Fruit fly (Drosophila melanogaster) whole organism, embryonic: Measurements from ENCODE around the gene CG31287.

Experiments
- CG10147 ChIP-seq: fragments of 200-800 bp; sonication (Bioruptor generic); optimal IDR thresholded peaks from 2 replicates; lab custom pipeline; 2019; ENCODE audit warnings: missing biosample characterization, mild to moderate bottlenecking, missing genetic modification characterization, moderate library complexity
- CG10267 ChIP-seq: fragments of 200-800 bp; sonication (Bioruptor generic); optimal IDR thresholded peaks from 2 replicates; lab custom pipeline; 2018; ENCODE audit warnings: missing biosample characterization, mild to moderate bottlenecking, missing genetic modification characterization, moderate library complexity
- CG11560 ChIP-seq: fragments of 200-800 bp; sonication (Bioruptor generic); IDR thresholded peaks from 3 replicates; pipeline ENCODE4 v1.3.6; 2022; ENCODE audit warnings: missing biosample characterization, missing genetic modification characterization
- CG12071 ChIP-seq: fragments of 200-800 bp; sonication (Bioruptor generic); optimal IDR thresholded peaks from 3 replicates; lab custom pipeline; 2018; ENCODE audit warnings: missing biosample characterization, mild to moderate bottlenecking, missing genetic modification characterization
- CG13894 ChIP-seq: fragments of 200-800 bp; sonication (Bioruptor generic); optimal IDR thresholded peaks from 3 replicates; lab custom pipeline; 2018; ENCODE audit warnings: missing biosample characterization, mild to moderate bottlenecking, missing genetic modification characterization, moderate library complexity
- CG14441 ChIP-seq: fragments of 200-800 bp; sonication (Bioruptor generic); IDR thresholded peaks from 2 replicates; pipeline ENCODE4 v1.3.6; 2022; ENCODE audit warnings: missing biosample characterization, missing genetic modification characterization
- CG15073 ChIP-seq: fragments of 200-800 bp; sonication (Bioruptor generic); optimal IDR thresholded peaks from 2 replicates; lab custom pipeline; 2016; ENCODE audit warnings: missing biosample characterization, missing genetic modification characterization
- CG15514 ChIP-seq: fragments of 200-800 bp; sonication (Bioruptor generic); optimal IDR thresholded peaks from 3 replicates; lab custom pipeline; 2017; ENCODE audit warnings: missing biosample characterization, missing genetic modification characterization, mild to moderate bottlenecking, moderate library complexity, missing genetic modification reagents
- CG17829 ChIP-seq: fragments of 200-800 bp; optimal IDR thresholded peaks from 2 replicates; lab custom pipeline; 2019; ENCODE audit warnings: missing biosample characterization, mild to moderate bottlenecking, missing genetic modification characterization, moderate library complexity
- CG1832 ChIP-seq: fragments of 200-800 bp; sonication (Bioruptor generic); optimal IDR thresholded peaks from 2 replicates; lab custom pipeline; 2017; ENCODE audit warnings: missing biosample characterization, mild to moderate bottlenecking, missing genetic modification characterization, inconsistent platforms
- CG18599 ChIP-seq: fragments of 200-800 bp; sonication (Bioruptor generic); optimal IDR thresholded peaks from 3 replicates; lab custom pipeline; 2017; ENCODE audit warnings: missing biosample characterization, missing genetic modification characterization, mild to moderate bottlenecking, moderate library complexity, missing genetic modification reagents
- CG30020 ChIP-seq: fragments of 200-800 bp; optimal IDR thresholded peaks from 2 replicates; lab custom pipeline; 2019; ENCODE audit warnings: missing biosample characterization, mild to moderate bottlenecking, missing genetic modification characterization, moderate library complexity
- CG31365 ChIP-seq: fragments of 200-800 bp; sonication (Bioruptor generic); optimal IDR thresholded peaks from 2 replicates; lab custom pipeline; 2018; ENCODE audit warnings: missing biosample characterization, mild to moderate bottlenecking, missing genetic modification characterization
- CG31441 ChIP-seq: fragments of 200-800 bp; sonication (Bioruptor generic); IDR thresholded peaks from 2 replicates; pipeline ENCODE4 v1.3.6; 2022; ENCODE audit warnings: missing biosample characterization, missing genetic modification characterization
- CG4360 ChIP-seq: fragments of 200-800 bp; sonication (Bioruptor generic); IDR thresholded peaks from 2 replicates; pipeline ENCODE4 v1.3.6; 2022; ENCODE audit warnings: missing biosample characterization, missing genetic modification characterization
- CG5953 ChIP-seq: fragments of 200-800 bp; sonication (Bioruptor generic); IDR thresholded peaks from 2 replicates; pipeline ENCODE4 v1.3.6; 2022; ENCODE audit warnings: missing biosample characterization, missing genetic modification characterization
- CG6175 ChIP-seq: fragments of 200-800 bp; sonication (Bioruptor generic); IDR thresholded peaks from 3 replicates; pipeline ENCODE4 v1.3.6; 2022; ENCODE audit warnings: missing biosample characterization, missing genetic modification characterization
- CG6791 ChIP-seq: fragments of 200-800 bp; sonication (Bioruptor generic); IDR thresholded peaks from 3 replicates; pipeline ENCODE4 v1.3.6; 2022; ENCODE audit warnings: missing biosample characterization, missing genetic modification characterization; ENCODE audit not compliant: partially characterized antibody
- CG8388 ChIP-seq: fragments of 200-800 bp; sonication (Bioruptor generic); optimal IDR thresholded peaks from 2 replicates; lab custom pipeline; 2019; ENCODE audit warnings: missing biosample characterization, mild to moderate bottlenecking, missing genetic modification characterization, moderate library complexity
- CG9609 ChIP-seq: fragments of 200-800 bp; sonication (Bioruptor generic); optimal IDR thresholded peaks from 3 replicates; lab custom pipeline; 2016; ENCODE audit warnings: missing biosample characterization, missing genetic modification characterization
- Deaf1 ChIP-seq: fragments of 200-800 bp; optimal IDR thresholded peaks from 3 replicates; lab custom pipeline; 2019; ENCODE audit warnings: missing biosample characterization, mild to moderate bottlenecking, missing genetic modification characterization, moderate library complexity
- H2.0 ChIP-seq: fragments of 200-800 bp; sonication (Bioruptor generic); IDR thresholded peaks from 2 replicates; pipeline ENCODE4 v1.3.6; 2022; ENCODE audit warnings: missing biosample characterization, missing genetic modification characterization
- HHEX ChIP-seq: fragments of 200-800 bp; sonication (Bioruptor generic); optimal IDR thresholded peaks from 3 replicates; lab custom pipeline; 2017; ENCODE audit warnings: missing biosample characterization, mild to moderate bottlenecking, missing genetic modification characterization, missing genetic modification reagents
- Hmr ChIP-seq: fragments of 200-800 bp; sonication (Bioruptor generic); optimal IDR thresholded peaks from 3 replicates; lab custom pipeline; 2017; ENCODE audit warnings: mild to moderate bottlenecking, missing biosample characterization, missing genetic modification reagents, missing genetic modification characterization
- Myb ChIP-seq: fragments of 200-800 bp; sonication (Bioruptor generic); optimal IDR thresholded peaks from 2 replicates; lab custom pipeline; 2016; ENCODE audit warnings: missing biosample characterization, missing genetic modification characterization
- Pdp1 ChIP-seq, 2 experiments: fragments of 200-800 bp; sonication (Bioruptor generic); optimal IDR thresholded peaks; 3 replicates each; lab custom pipeline; 2016; ENCODE audit warnings: missing biosample characterization in 2 of 2, missing genetic modification characterization in 2 of 2, mild to moderate bottlenecking in 1 of 2, moderate library complexity in 1 of 2
- Sin3A ChIP-seq: fragments of >200 bp; optimal IDR thresholded peaks from 2 replicates; lab custom pipeline; 2018
- Tbp ChIP-seq: fragments of >200 bp; optimal IDR thresholded peaks from 2 replicates; lab custom pipeline; 2018; ENCODE audit warnings: missing biosample characterization, missing genetic modification characterization
- az2 ChIP-seq: fragments of 200-800 bp; sonication (Bioruptor generic); optimal IDR thresholded peaks from 3 replicates; lab custom pipeline; 2016; ENCODE audit warnings: missing biosample characterization, missing genetic modification characterization
- ci ChIP-seq: fragments of 200-800 bp; sonication (Bioruptor generic); IDR thresholded peaks from 3 replicates; pipeline ENCODE4 v1.3.6; 2022; ENCODE audit warnings: missing biosample characterization, missing genetic modification characterization
- dpn ChIP-seq, 2 experiments: fragments of 200-800 bp; sonication (Bioruptor generic); optimal IDR thresholded peaks; 3 replicates each; lab custom pipeline; 2016; ENCODE audit warnings: missing biosample characterization in 2 of 2, missing genetic modification characterization in 2 of 2
- grn ChIP-seq: fragments of 200-800 bp; sonication (Bioruptor generic); optimal IDR thresholded peaks from 3 replicates; lab custom pipeline; 2017; ENCODE audit warnings: missing biosample characterization, missing genetic modification characterization
- ken ChIP-seq: fragments of 200-800 bp; sonication (Bioruptor generic); IDR thresholded peaks from 3 replicates; pipeline ENCODE4 v1.3.6; 2022; ENCODE audit warnings: missing biosample characterization, missing genetic modification characterization
- knrl ChIP-seq: fragments of 200-800 bp; sonication (Bioruptor generic); IDR thresholded peaks from 3 replicates; pipeline ENCODE4 v1.3.6; 2022; ENCODE audit warnings: missing biosample characterization, missing genetic modification characterization; ENCODE audit not compliant: partially characterized antibody
- luna ChIP-seq: fragments of 200-800 bp; sonication (Bioruptor generic); optimal IDR thresholded peaks from 2 replicates; lab custom pipeline; 2016; ENCODE audit warnings: missing biosample characterization, missing genetic modification characterization
- nerfin-2 ChIP-seq: fragments of 200-800 bp; sonication (Bioruptor generic); IDR thresholded peaks from 2 replicates; pipeline ENCODE4 v1.3.6; 2022; ENCODE audit warnings: missing biosample characterization, missing genetic modification characterization; ENCODE audit not compliant: partially characterized antibody
- ranshi ChIP-seq: fragments of 200-800 bp; sonication (Bioruptor generic); IDR thresholded peaks from 2 replicates; pipeline ENCODE4 v1.3.6; 2022; ENCODE audit warnings: missing biosample characterization, missing genetic modification characterization
- sd ChIP-seq: fragments of 200-800 bp; sonication (Bioruptor generic); optimal IDR thresholded peaks from 3 replicates; lab custom pipeline; 2018; ENCODE audit warnings: missing biosample characterization, mild to moderate bottlenecking, missing genetic modification characterization, moderate library complexity
- sima ChIP-seq: fragments of 200-800 bp; sonication (Bioruptor generic); optimal IDR thresholded peaks from 2 replicates; lab custom pipeline; 2016; ENCODE audit warnings: missing biosample characterization, missing genetic modification characterization
- sob ChIP-seq: fragments of 200-800 bp; sonication (Bioruptor generic); IDR thresholded peaks from 2 replicates; pipeline ENCODE4 v1.3.6; 2022; ENCODE audit warnings: missing biosample characterization, missing genetic modification characterization
- stc ChIP-seq: fragments of 200-800 bp; sonication (Bioruptor generic); IDR thresholded peaks from 2 replicates; pipeline ENCODE4 v1.3.6; 2022; ENCODE audit warnings: missing biosample characterization, missing genetic modification characterization
- stwl ChIP-seq: fragments of 200-800 bp; sonication (Bioruptor generic); optimal IDR thresholded peaks from 3 replicates; lab custom pipeline; 2018; ENCODE audit warnings: missing biosample characterization, mild to moderate bottlenecking, missing genetic modification characterization, moderate library complexity
- tup ChIP-seq: fragments of 200-800 bp; sonication (Bioruptor generic); optimal IDR thresholded peaks from 2 replicates; lab custom pipeline; 2016; ENCODE audit warnings: missing biosample characterization, mild to moderate bottlenecking, missing genetic modification characterization, moderate library complexity
- z ChIP-seq: fragments of 200-800 bp; sonication (Bioruptor generic); IDR thresholded peaks from 3 replicates; pipeline ENCODE4 v1.3.6; 2022; ENCODE audit warnings: missing biosample characterization, missing genetic modification characterization

CG31287 gene

dm6 chr3R:16209714-16210553, 6.8 kb downstream of the CG31287 start (continued):
- peak; percentile 16; the same call in 1 of the 2 replicates for TF ChIP-seq ranshi (GFP tag; lab: Robert Waterston, UW)

dm6 chr3R:16210808-16211578, 7.8 kb downstream of the CG31287 start:
- peak; percentile 25 for TF ChIP-seq Hmr (GFP tag; lab: Kevin White, UChicago)
- TF ChIP-seq luna (GFP tag; lab: Kevin White, UChicago) = no peak
- TF ChIP-seq CG10147 = peak; percentile 25
- 0 out of 3 replicates have a peak, but pooled peaks have one; percentile 14 for TF ChIP-seq CG6791 (GFP tag; lab: Robert Waterston, UW)
- no peak for TF ChIP-seq nerfin-2 (GFP tag; lab: Robert Waterston, UW)
- no peak for TF ChIP-seq CG8388 (GFP tag; lab: Kevin White, UChicago)
- TF ChIP-seq CG1832 (GFP tag; lab: Kevin White, UChicago) = peak; percentile 4
- TF ChIP-seq Pdp1 (GFP tag; optimal IDR thresholded peaks at IDR 0.05; lab: Kevin White, UChicago) = peak in 1 of 2 experiments; percentile 18
- TF ChIP-seq sd (tag; lab: Kevin White, UChicago) = peak; percentile 28
- TF ChIP-seq az2 (GFP tag; lab: Kevin White, UChicago) = no peak
- no peak for TF ChIP-seq CG30020 (tag; lab: Kevin White, UChicago)
- no peak for TF ChIP-seq CG31441 (GFP tag; lab: Robert Waterston, UW)
- TF ChIP-seq CG5953 (GFP tag; lab: Robert Waterston, UW) = peak; percentile 44; the same call in 1 of the 2 replicates
- TF ChIP-seq stwl (tag; lab: Kevin White, UChicago) = no peak
- peak; percentile 78 for TF ChIP-seq CG13894 (tag; lab: Kevin White, UChicago)
- peak; percentile 13 for TF ChIP-seq CG18599 (GFP tag; lab: Kevin White, UChicago)
- 0 out of 3 replicates have a peak, but pooled peaks have one; percentile 55 for TF ChIP-seq z (GFP tag; lab: Robert Waterston, UW)
- 0 out of 2 replicates have a peak, but pooled peaks have one; percentile 14 for TF ChIP-seq H2.0
- TF ChIP-seq Myb (GFP tag; lab: Kevin White, UChicago) = no peak
- peak; percentile 47 for TF ChIP-seq Deaf1 (tag; lab: Kevin White, UChicago)
- TF ChIP-seq HHEX (GFP tag; lab: Kevin White, UChicago) = no peak
- no peak for TF ChIP-seq CG17829 (tag; lab: Kevin White, UChicago)
- TF ChIP-seq Tbp = no peak
- peak; percentile 39 for TF ChIP-seq CG12071 (GFP tag; lab: Kevin White, UChicago)
- no peak for TF ChIP-seq sima
- 0 out of 2 replicates have a peak, but pooled peaks have one; percentile 26 for TF ChIP-seq CG14441 (GFP tag; lab: Robert Waterston, UW)
- TF ChIP-seq dpn (GFP tag; optimal IDR thresholded peaks at IDR 0.05; lab: Kevin White, UChicago) = no peak
- no peak for TF ChIP-seq grn (GFP tag; lab: Kevin White, UChicago)
- 0 out of 3 replicates have a peak, but pooled peaks have one; percentile 30 for TF ChIP-seq ken (GFP tag; lab: Robert Waterston, UW)
- TF ChIP-seq tup (GFP tag; lab: Kevin White, UChicago) = no peak
- peak; percentile 77; the same call in 2 of the 3 replicates for TF ChIP-seq ci (GFP tag; lab: Robert Waterston, UW)
- TF ChIP-seq CG10267 = no peak
- TF ChIP-seq CG15073 (GFP tag; lab: Kevin White, UChicago) = no peak
- TF ChIP-seq CG6175 = peak; percentile 80
- TF ChIP-seq CG4360 (GFP tag; lab: Robert Waterston, UW) = 0 out of 2 replicates have a peak, but pooled peaks have one; percentile 16
- no peak for TF ChIP-seq CG9609
- TF ChIP-seq sob = 0 out of 2 replicates have a peak, but pooled peaks have one; percentile 17
- TF ChIP-seq CG15514 (GFP tag; lab: Kevin White, UChicago) = peak; percentile 21
- no peak for TF ChIP-seq Sin3A (lab: Kevin White, UChicago)
- peak; percentile 5 for TF ChIP-seq CG31365 (tag; lab: Kevin White, UChicago)
- TF ChIP-seq CG11560 (tag; lab: Robert Waterston, UW) = no peak
- no peak for TF ChIP-seq knrl (GFP tag; lab: Robert Waterston, UW)
- TF ChIP-seq stc (GFP tag; lab: Robert Waterston, UW) = peak; percentile 38
